Worm (Caenorhabditis elegans) whole organism, L1 larva: ENCODE measurements around the gene dod-19.

ENCODE experiments used
- efl-3 ChIP-seq: fragments of 200-800 bp; sonication (Bioruptor generic); optimal IDR thresholded peaks from 2 replicates; lab custom pipeline; 2018; ENCODE audit warnings: mild to moderate bottlenecking, missing genetic modification characterization, missing compliant biosample characterization
- hpl-2 ChIP-seq: fragments of 150-350 bp; optimal IDR thresholded peaks from 2 replicates; lab custom pipeline; 2014; ENCODE audit warnings: missing biosample characterization, missing genetic modification reagents, missing genetic modification characterization
- lin-35 ChIP-seq, 2 experiments: fragments of 150-350 bp; optimal IDR thresholded peaks; 2 replicates each; lab custom pipeline; 2014; ENCODE audit warnings: missing biosample characterization in 2 of 2, missing genetic modification characterization in 2 of 2, missing genetic modification reagents in 2 of 2
- lin-39 ChIP-seq: fragments of 150-350 bp; optimal IDR thresholded peaks from 2 replicates; lab custom pipeline; 2014; ENCODE audit warnings: missing biosample characterization, missing genetic modification reagents, missing genetic modification characterization
- nhr-11 ChIP-seq: fragments of 150-350 bp; optimal IDR thresholded peaks from 2 replicates; lab custom pipeline; 2014; ENCODE audit warnings: missing biosample characterization, missing genetic modification characterization
- nhr-19 ChIP-seq: fragments of 200-800 bp; sonication (Bioruptor generic); conservative IDR thresholded peaks from 2 replicates; pipeline ENCODE4 v1.3.6; 2022; ENCODE audit warnings: missing genetic modification characterization, missing compliant biosample characterization
- nhr-76 ChIP-seq: sonication (generic microtip); optimal IDR thresholded peaks from 2 replicates; lab custom pipeline; 2017; ENCODE audit warnings: missing biosample characterization, missing genetic modification characterization
- skn-1 ChIP-seq: fragments of 150-350 bp; optimal IDR thresholded peaks from 2 replicates; lab custom pipeline; 2014; ENCODE audit warnings: missing biosample characterization, missing genetic modification characterization
- tlp-1 ChIP-seq: fragments of 150-350 bp; optimal IDR thresholded peaks from 2 replicates; lab custom pipeline; 2014; ENCODE audit warnings: missing biosample characterization, missing genetic modification characterization
- unc-130 ChIP-seq: fragments of 150-350 bp; optimal IDR thresholded peaks from 2 replicates; lab custom pipeline; 2017; ENCODE audit warnings: missing biosample characterization, missing genetic modification characterization, inconsistent platforms
- zip-4 ChIP-seq: fragments of 200-800 bp; sonication (Bioruptor generic); optimal IDR thresholded peaks from 2 replicates; lab custom pipeline; 2018; ENCODE audit warnings: mild to moderate bottlenecking, missing genetic modification characterization, moderate library complexity, missing compliant biosample characterization
- ztf-11 ChIP-seq, 2 experiments: sonication (generic microtip); optimal IDR thresholded peaks; 2 replicates each; lab custom pipeline; 2016 to 2017; ENCODE audit warnings: missing genetic modification characterization in 2 of 2, missing biosample characterization in 1 of 2, missing compliant biosample characterization in 1 of 2

- TF ChIP-seq lin-39, result no peak
- TF ChIP-seq tlp-1, result no peak
- TF ChIP-seq efl-3 (GFP tag; lab: Kevin White, UChicago), result no peak
- TF ChIP-seq skn-1 (tag; lab: Kevin White, UChicago), result no peak
- TF ChIP-seq unc-130 (tag; lab: Kevin White, UChicago), result no peak
- no peak for TF ChIP-seq nhr-76 (tag; lab: Kevin White, UChicago)
- no peak for TF ChIP-seq ztf-11 (tag; optimal IDR thresholded peaks at IDR 0.05; lab: Kevin White, UChicago)
- no peak for TF ChIP-seq lin-35 (GFP tag; optimal IDR thresholded peaks at IDR 0.05; lab: Kevin White, UChicago)
- TF ChIP-seq zip-4 (GFP tag; lab: Kevin White, UChicago), result no peak
- TF ChIP-seq nhr-11, result no peak
- no peak for TF ChIP-seq hpl-2 (GFP tag; lab: Kevin White, UChicago)
- TF ChIP-seq nhr-19 (GFP tag; lab: Robert Waterston, UW), result no peak
Observed at ce11 chrV:446574-446973, 32.0 kb upstream of the dod-19 start, which contains the start of gene srh-34.
